Worm (Caenorhabditis elegans) whole organism, late embryonic: Measurements from ENCODE around the gene srd-49.

Source experiments
- C08G9.2 ChIP-seq: sonication (generic microtip); optimal IDR thresholded peaks from 2 replicates; lab custom pipeline; 2016; ENCODE audit warnings: mild to moderate bottlenecking, missing genetic modification characterization, moderate library complexity, missing compliant biosample characterization
- C38D4.7 ChIP-seq: fragments of 200-800 bp; sonication (Bioruptor generic); optimal IDR thresholded peaks from 2 replicates; lab custom pipeline; 2018; ENCODE audit warnings: mild to moderate bottlenecking, missing genetic modification characterization, moderate library complexity, missing compliant biosample characterization
- K02D7.2 ChIP-seq: sonication (generic microtip); optimal IDR thresholded peaks from 2 replicates; lab custom pipeline; 2017; ENCODE audit warnings: mild to moderate bottlenecking, missing genetic modification characterization, missing compliant biosample characterization
- K09A11.1 ChIP-seq: sonication (generic microtip); optimal IDR thresholded peaks from 2 replicates; lab custom pipeline; 2017; ENCODE audit warnings: antibody characterized with exemption, mild to moderate bottlenecking, missing genetic modification characterization, missing compliant biosample characterization; ENCODE audit not compliant: insufficient read depth
- Y22D7AL.16 ChIP-seq: sonication (generic microtip); optimal IDR thresholded peaks from 2 replicates; lab custom pipeline; 2016; ENCODE audit warnings: missing genetic modification characterization, missing compliant biosample characterization
- ceh-14 ChIP-seq: sonication (generic microtip); optimal IDR thresholded peaks from 2 replicates; lab custom pipeline; 2016; ENCODE audit warnings: missing genotype, missing genetic modification characterization, missing compliant biosample characterization
- ceh-19 ChIP-seq: fragments of 200-800 bp; sonication (Bioruptor generic); optimal IDR thresholded peaks from 2 replicates; lab custom pipeline; 2018; ENCODE audit warnings: mild to moderate bottlenecking, missing genetic modification characterization, missing compliant biosample characterization
- ceh-2 ChIP-seq: sonication (generic microtip); optimal IDR thresholded peaks from 2 replicates; lab custom pipeline; 2016; ENCODE audit warnings: missing genotype, missing genetic modification characterization, missing compliant biosample characterization
- ceh-22 ChIP-seq: sonication (generic microtip); optimal IDR thresholded peaks from 2 replicates; lab custom pipeline; 2017; ENCODE audit warnings: missing biosample characterization, missing genetic modification characterization
- ceh-24 ChIP-seq: sonication (generic microtip); optimal IDR thresholded peaks from 2 replicates; lab custom pipeline; 2016; ENCODE audit warnings: mild to moderate bottlenecking, missing genetic modification characterization, missing compliant biosample characterization
- ceh-48 ChIP-seq: sonication (generic microtip); optimal IDR thresholded peaks from 2 replicates; lab custom pipeline; 2016; ENCODE audit warnings: missing genetic modification characterization, inconsistent platforms, missing compliant biosample characterization
- ceh-9 ChIP-seq: sonication (generic microtip); optimal IDR thresholded peaks from 2 replicates; lab custom pipeline; 2016; ENCODE audit warnings: mild to moderate bottlenecking, missing genetic modification characterization, inconsistent platforms, missing compliant biosample characterization
- che-1 ChIP-seq: sonication (generic microtip); optimal IDR thresholded peaks from 2 replicates; lab custom pipeline; 2016; ENCODE audit warnings: mild to moderate bottlenecking, missing genetic modification characterization, missing compliant biosample characterization
- dmd-4 ChIP-seq: sonication (generic microtip); optimal IDR thresholded peaks from 2 replicates; lab custom pipeline; 2016; ENCODE audit warnings: borderline replicate concordance, missing genetic modification characterization, missing compliant biosample characterization
- elt-4 ChIP-seq: sonication (generic microtip); optimal IDR thresholded peaks from 2 replicates; lab custom pipeline; 2016; ENCODE audit warnings: missing genetic modification characterization, missing compliant biosample characterization
- eyg-1 ChIP-seq: sonication (generic microtip); optimal IDR thresholded peaks from 2 replicates; lab custom pipeline; 2016; ENCODE audit warnings: missing genotype, missing genetic modification characterization, missing compliant biosample characterization
- fkh-10 ChIP-seq: fragments of 150-350 bp; optimal IDR thresholded peaks from 2 replicates; lab custom pipeline; 2014; ENCODE audit warnings: missing biosample characterization, missing genetic modification reagents, missing genetic modification characterization
- gmeb-2 ChIP-seq: sonication (generic microtip); optimal IDR thresholded peaks from 2 replicates; lab custom pipeline; 2016; ENCODE audit warnings: missing genetic modification characterization, inconsistent platforms, missing compliant biosample characterization
- hlh-15 ChIP-seq: sonication (generic microtip); optimal IDR thresholded peaks from 2 replicates; lab custom pipeline; 2016; ENCODE audit warnings: missing genetic modification characterization, missing compliant biosample characterization
- hlh-30 ChIP-seq: sonication (generic microtip); optimal IDR thresholded peaks from 2 replicates; lab custom pipeline; 2017; ENCODE audit warnings: antibody characterized with exemption, missing genetic modification characterization, missing compliant biosample characterization; ENCODE audit not compliant: insufficient read depth
- hlh-6 ChIP-seq: sonication (generic microtip); optimal IDR thresholded peaks from 2 replicates; lab custom pipeline; 2016; ENCODE audit warnings: missing genotype, missing genetic modification characterization, missing compliant biosample characterization
- hlh-8 ChIP-seq: sonication (generic microtip); optimal IDR thresholded peaks from 2 replicates; lab custom pipeline; 2016; ENCODE audit warnings: missing genotype, missing genetic modification characterization, missing compliant biosample characterization
- lim-6 ChIP-seq: sonication (generic microtip); optimal IDR thresholded peaks from 2 replicates; lab custom pipeline; 2016; ENCODE audit warnings: missing genetic modification characterization, missing compliant biosample characterization
- madf-2 ChIP-seq: sonication (generic microtip); optimal IDR thresholded peaks from 2 replicates; lab custom pipeline; 2017; ENCODE audit warnings: missing genetic modification characterization, missing compliant biosample characterization
- nhr-11 ChIP-seq: fragments of 150-350 bp; optimal IDR thresholded peaks from 2 replicates; lab custom pipeline; 2014; ENCODE audit warnings: missing biosample characterization, missing genetic modification characterization
- pat-9 ChIP-seq: fragments of 200-800 bp; sonication (Bioruptor generic); optimal IDR thresholded peaks from 2 replicates; lab custom pipeline; 2018; ENCODE audit warnings: mild to moderate bottlenecking, missing genetic modification characterization, moderate library complexity, missing compliant biosample characterization
- pax-1 ChIP-seq: fragments of 150-350 bp; optimal IDR thresholded peaks from 2 replicates; lab custom pipeline; 2014; ENCODE audit warnings: missing biosample characterization, missing genetic modification characterization
- pha-2 ChIP-seq: sonication (generic microtip); optimal IDR thresholded peaks from 2 replicates; lab custom pipeline; 2017; ENCODE audit warnings: mild to moderate bottlenecking, missing genetic modification characterization, missing compliant biosample characterization
- pros-1 ChIP-seq: fragments of 150-350 bp; optimal IDR thresholded peaks from 2 replicates; lab custom pipeline; 2014; ENCODE audit warnings: missing biosample characterization, missing genetic modification reagents, missing genetic modification characterization
- sdc-2 ChIP-seq: sonication (generic microtip); optimal IDR thresholded peaks from 2 replicates; lab custom pipeline; 2016; ENCODE audit warnings: missing genotype, missing genetic modification characterization, missing compliant biosample characterization
- sox-4 ChIP-seq: sonication (generic microtip); optimal IDR thresholded peaks from 2 replicates; lab custom pipeline; 2017; ENCODE audit warnings: mild to moderate bottlenecking, missing genetic modification characterization, inconsistent platforms, missing compliant biosample characterization
- tbx-7 ChIP-seq: sonication (generic microtip); optimal IDR thresholded peaks from 2 replicates; lab custom pipeline; 2016; ENCODE audit warnings: missing genotype, missing genetic modification characterization, missing compliant biosample characterization
- unc-3 ChIP-seq, 2 experiments: fragments of 200-800 bp in 1 of 2; sonication (Bioruptor generic) in 1 of 2; sonication (generic microtip) in 1 of 2; conservative IDR thresholded peaks in 1 of 2; optimal IDR thresholded peaks in 1 of 2; 2 replicates each; pipeline versions ENCODE4 v1.3.6 to Lab custom; 2016 to 2022; ENCODE audit warnings: missing compliant biosample characterization in 2 of 2, missing genetic modification characterization in 2 of 2, missing genetic modification reagents in 1 of 2
- unc-86 ChIP-seq: sonication (generic microtip); optimal IDR thresholded peaks from 2 replicates; lab custom pipeline; 2016; ENCODE audit warnings: missing genetic modification characterization, missing compliant biosample characterization
- zip-5 ChIP-seq: sonication (generic microtip); optimal IDR thresholded peaks from 2 replicates; lab custom pipeline; 2016; ENCODE audit warnings: missing genetic modification characterization, missing compliant biosample characterization
- ztf-16 ChIP-seq: sonication (generic microtip); optimal IDR thresholded peaks from 2 replicates; lab custom pipeline; 2017; ENCODE audit warnings: missing genetic modification characterization, missing compliant biosample characterization

Gene srd-49

DNA sequence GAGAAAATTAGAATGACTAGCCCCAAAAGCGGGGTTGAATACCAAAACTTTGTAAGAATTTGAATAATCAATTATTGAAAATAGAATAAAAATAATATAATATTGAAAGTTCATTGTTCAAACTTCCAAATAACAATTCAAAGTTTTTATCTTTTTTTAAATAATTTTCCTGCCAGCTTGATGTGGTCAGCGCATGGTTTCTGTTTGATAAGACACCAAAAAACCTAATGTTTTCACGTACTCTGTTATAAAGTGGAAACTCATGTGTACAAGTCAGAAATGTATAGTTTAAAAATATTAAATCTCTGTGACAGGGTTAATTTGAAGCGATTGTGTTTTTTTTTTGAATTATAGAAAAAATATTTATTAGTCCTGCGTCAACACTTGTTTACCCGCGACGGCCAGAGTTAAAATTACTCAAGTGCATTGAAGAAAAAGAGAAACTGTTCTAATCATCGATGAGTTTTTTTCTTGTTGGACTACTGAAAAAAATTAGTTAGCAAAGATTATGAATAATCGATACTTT is 10.4 kb downstream of the srd-49 start, which contains the start of gene ugt-17:
Gene ugt-17 (minus strand): TSS at position 180 of the 526 bp plus-strand sequence.
- no peak for TF ChIP-seq pat-9
- no peak for TF ChIP-seq gmeb-2 (tag; lab: Kevin White, UChicago)
- no peak for TF ChIP-seq C08G9.2 (tag; lab: Kevin White, UChicago)
- TF ChIP-seq sdc-2 (tag; lab: Kevin White, UChicago): no peak
- TF ChIP-seq fkh-10 (GFP tag; lab: Kevin White, UChicago): no peak
- no peak for TF ChIP-seq ztf-16 (tag; lab: Kevin White, UChicago)
- no peak for TF ChIP-seq lim-6 (tag; lab: Kevin White, UChicago)
- TF ChIP-seq hlh-15 (tag; lab: Kevin White, UChicago): no peak
- TF ChIP-seq unc-86 (tag; lab: Kevin White, UChicago): no peak
- no peak for TF ChIP-seq hlh-30 (tag; lab: Kevin White, UChicago)
- no peak for TF ChIP-seq ceh-22
- no peak for TF ChIP-seq zip-5
- no peak for TF ChIP-seq che-1 (tag; lab: Kevin White, UChicago)
- TF ChIP-seq ceh-2 (tag; lab: Kevin White, UChicago): no peak
- no peak for TF ChIP-seq pha-2 (tag; lab: Kevin White, UChicago)
- no peak for TF ChIP-seq nhr-11 (tag; lab: Kevin White, UChicago)
- no peak for TF ChIP-seq eyg-1 (tag; lab: Kevin White, UChicago)

DNA sequence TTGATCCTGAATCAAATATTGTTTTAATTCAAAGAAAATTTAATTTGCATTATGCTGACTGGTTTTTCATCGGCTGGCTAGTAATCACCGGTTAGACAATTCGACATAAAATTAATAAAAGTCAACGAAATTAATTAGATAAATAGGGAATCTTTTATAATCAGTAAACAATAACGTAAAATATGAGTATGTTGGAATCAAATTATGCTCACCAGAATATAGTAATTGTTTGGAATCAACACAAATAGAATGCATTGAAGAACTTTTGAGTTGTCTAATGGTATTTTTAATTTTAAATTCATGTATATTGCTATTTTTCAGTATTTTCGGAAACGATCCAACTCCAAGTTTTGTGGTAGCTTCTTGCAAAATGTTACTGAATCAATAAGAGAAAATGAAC is 10.9 kb downstream of the srd-49 start, which contains the start of gene C08B6.2:
Gene C08B6.2 (plus strand): TSS at position 301 of the 400 bp plus-strand sequence.
- no peak for TF ChIP-seq ztf-16 (tag; lab: Kevin White, UChicago)
- TF ChIP-seq hlh-30 (tag; lab: Kevin White, UChicago): no peak
- no peak for TF ChIP-seq hlh-6 (tag; lab: Kevin White, UChicago)
- TF ChIP-seq Y22D7AL.16 (tag; lab: Kevin White, UChicago): no peak
- TF ChIP-seq ceh-9 (tag; lab: Kevin White, UChicago): no peak
- no peak for TF ChIP-seq dmd-4 (tag; lab: Kevin White, UChicago)
- no peak for TF ChIP-seq K09A11.1 (tag; lab: Kevin White, UChicago)
- TF ChIP-seq che-1 (tag; lab: Kevin White, UChicago): no peak
- no peak for TF ChIP-seq pros-1 (tag; lab: Kevin White, UChicago)
- no peak for TF ChIP-seq ceh-14 (tag; lab: Kevin White, UChicago)

DNA sequence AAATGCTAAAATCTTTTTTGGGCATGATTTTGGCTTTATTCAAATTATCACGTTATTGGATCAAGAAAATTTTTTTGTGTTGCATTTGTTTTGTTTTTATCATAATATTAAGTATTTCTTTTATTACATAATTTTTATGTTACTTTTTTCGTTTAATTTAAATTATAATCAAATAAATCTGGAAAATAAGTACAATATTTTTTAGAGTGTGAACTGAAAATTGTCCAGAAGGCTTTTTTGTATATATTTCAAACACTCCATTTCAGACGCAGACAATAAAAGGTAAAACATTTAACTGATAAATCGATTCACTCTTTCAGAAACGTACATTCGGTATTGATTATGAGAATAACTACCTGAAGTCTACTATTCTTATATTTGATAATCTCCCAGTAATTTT is 12.8 kb downstream of the srd-49 start, which contains the start of gene C08B6.11:
Gene C08B6.11 (plus strand): TSS at position 301 of the 400 bp plus-strand sequence.
- TF ChIP-seq ceh-48 (tag; lab: Kevin White, UChicago) (no peak), unc-86 (tag; lab: Kevin White, UChicago) (no peak), madf-2 (tag; lab: Kevin White, UChicago) (no peak), unc-3 (GFP tag; conservative IDR thresholded peaks at IDR 0.05; lab: Robert Waterston, UW) (no peak), unc-3 (tag; optimal IDR thresholded peaks at IDR 0.05; lab: Kevin White, UChicago) (no peak), fkh-10 (GFP tag; lab: Kevin White, UChicago) (no peak), pax-1 (tag; lab: Kevin White, UChicago) (no peak), C08G9.2 (tag; lab: Kevin White, UChicago) (no peak), C38D4.7 (GFP tag; lab: Kevin White, UChicago) (no peak), K09A11.1 (tag; lab: Kevin White, UChicago) (no peak), ceh-19 (no peak), ceh-24 (tag; lab: Kevin White, UChicago) (no peak), zip-5 (no peak), ceh-9 (tag; lab: Kevin White, UChicago) (no peak), nhr-11 (tag; lab: Kevin White, UChicago) (no peak), hlh-6 (tag; lab: Kevin White, UChicago) (no peak)

DNA sequence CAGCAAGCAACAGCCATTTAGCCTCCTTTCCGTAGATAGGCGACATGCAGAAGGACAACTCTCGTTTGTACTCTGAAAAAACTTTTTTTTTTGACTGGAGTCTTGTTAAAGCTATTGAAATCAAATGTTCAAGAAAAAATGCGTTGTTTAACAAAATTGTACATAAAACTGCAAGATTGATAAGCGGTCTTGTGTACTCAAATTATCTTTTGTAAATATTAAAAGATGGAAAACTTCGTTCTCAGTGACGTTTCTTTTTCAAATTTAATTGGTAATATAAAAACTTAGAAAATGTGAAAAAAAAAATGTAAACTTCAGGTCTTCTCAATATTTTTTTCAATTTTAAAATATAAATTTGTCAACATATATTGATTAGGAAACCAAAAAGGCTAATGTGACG is 16.7 kb downstream of the srd-49 start:
- TF ChIP-seq C08G9.2 (tag; lab: Kevin White, UChicago): no peak
- no peak for TF ChIP-seq sox-4 (tag; lab: Kevin White, UChicago)
- no peak for TF ChIP-seq tbx-7 (tag; lab: Kevin White, UChicago)
- TF ChIP-seq ceh-14 (tag; lab: Kevin White, UChicago): no peak
- no peak for TF ChIP-seq elt-4
- TF ChIP-seq K02D7.2 (tag; lab: Kevin White, UChicago): no peak
- TF ChIP-seq hlh-8 (tag; lab: Kevin White, UChicago): no peak
